Worm (Caenorhabditis elegans) whole organism, young adult: ENCODE measurements around the gene Y45G5AM.5.

Experiments
- B0336.3 ChIP-seq: fragments of 200-800 bp; sonication (Bioruptor generic); IDR thresholded peaks from 2 replicates; pipeline ENCODE4 v1.3.6; 2022; ENCODE audit warnings: missing genetic modification characterization, missing compliant biosample characterization
- F39B2.1 ChIP-seq: fragments of 200-800 bp; sonication (Bioruptor generic); IDR thresholded peaks from 2 replicates; pipeline ENCODE4 v1.3.6; 2022; ENCODE audit warnings: missing genetic modification reagents, missing genetic modification characterization, missing compliant biosample characterization
- K11D2.4 ChIP-seq: fragments of 200-800 bp; sonication (Bioruptor generic); IDR thresholded peaks from 2 replicates; pipeline ENCODE4 v1.3.6; 2022; ENCODE audit warnings: missing genetic modification reagents, missing genetic modification characterization, missing compliant biosample characterization
- T07F8.4 ChIP-seq: sonication (generic microtip); optimal IDR thresholded peaks from 2 replicates; lab custom pipeline; 2016; ENCODE audit warnings: mild to moderate bottlenecking, missing genetic modification characterization, moderate library complexity, missing compliant biosample characterization
- T26A5.8 ChIP-seq: sonication (generic microtip); optimal IDR thresholded peaks from 2 replicates; lab custom pipeline; 2016; ENCODE audit warnings: missing genetic modification characterization, missing compliant biosample characterization
- Y53G8AR.9 ChIP-seq: fragments of 200-800 bp; sonication (Bioruptor generic); conservative IDR thresholded peaks from 2 replicates; pipeline ENCODE4 v1.3.6; 2022; ENCODE audit warnings: missing genetic modification reagents, missing genetic modification characterization, missing compliant biosample characterization
- Y56A3A.18 ChIP-seq: fragments of 200-800 bp; sonication (Bioruptor generic); IDR thresholded peaks from 2 replicates; pipeline ENCODE4 v1.3.6; 2022; ENCODE audit warnings: missing genetic modification reagents, missing genetic modification characterization, missing compliant biosample characterization
- akir-1 ChIP-seq: fragments of 200-800 bp; sonication (Bioruptor generic); optimal IDR thresholded peaks from 2 replicates; lab custom pipeline; 2018; ENCODE audit warnings: mild to moderate bottlenecking, missing genetic modification characterization, moderate library complexity, missing compliant biosample characterization
- aptf-3 ChIP-seq: fragments of 200-800 bp; sonication (Bioruptor generic); IDR thresholded peaks from 2 replicates; pipeline ENCODE4 v1.3.6; 2022; ENCODE audit warnings: missing genetic modification characterization, missing compliant biosample characterization
- atf-7 ChIP-seq: sonication (generic microtip); optimal IDR thresholded peaks from 2 replicates; lab custom pipeline; 2017; ENCODE audit warnings: mild to moderate bottlenecking, missing genetic modification characterization, missing compliant biosample characterization
- athp-1 ChIP-seq: sonication (generic microtip); optimal IDR thresholded peaks from 2 replicates; lab custom pipeline; 2017; ENCODE audit warnings: mild to moderate bottlenecking, missing genetic modification characterization, missing compliant biosample characterization
- cebp-1 ChIP-seq, 2 experiments: fragments of 200-800 bp in 1 of 2; sonication (Bioruptor generic) in 1 of 2; sonication (generic microtip) in 1 of 2; IDR thresholded peaks in 1 of 2; optimal IDR thresholded peaks in 1 of 2; 2 replicates each; pipeline versions ENCODE4 v1.3.6 to Lab custom; 2017 to 2022; ENCODE audit warnings: missing compliant biosample characterization in 2 of 2, missing genetic modification characterization in 2 of 2, mild to moderate bottlenecking in 1 of 2, missing genetic modification reagents in 1 of 2, moderate library complexity in 1 of 2
- cebp-2 ChIP-seq: fragments of 200-800 bp; sonication (Bioruptor generic); IDR thresholded peaks from 2 replicates; pipeline ENCODE4 v1.3.6; 2022; ENCODE audit warnings: missing genetic modification characterization, missing compliant biosample characterization
- ceh-100 ChIP-seq: fragments of 200-800 bp; sonication (Bioruptor generic); IDR thresholded peaks from 2 replicates; pipeline ENCODE4 v1.3.6; 2022; ENCODE audit warnings: missing genetic modification reagents, missing genetic modification characterization, missing compliant biosample characterization
- ceh-40 ChIP-seq: fragments of 200-800 bp; sonication (Bioruptor generic); IDR thresholded peaks from 2 replicates; pipeline ENCODE4 v1.3.6; 2022; ENCODE audit warnings: missing genetic modification characterization, missing compliant biosample characterization
- chd-7 ChIP-seq: sonication (generic microtip); optimal IDR thresholded peaks from 2 replicates; lab custom pipeline; 2016; ENCODE audit warnings: mild to moderate bottlenecking, missing genetic modification characterization, moderate library complexity, missing compliant biosample characterization
- dox-1 ChIP-seq: fragments of 200-800 bp; sonication (Bioruptor generic); IDR thresholded peaks from 2 replicates; pipeline ENCODE4 v1.3.6; 2022; ENCODE audit warnings: missing genetic modification reagents, missing genetic modification characterization, missing compliant biosample characterization
- fkh-3 ChIP-seq: sonication (generic microtip); optimal IDR thresholded peaks from 2 replicates; lab custom pipeline; 2016; ENCODE audit warnings: mild to moderate bottlenecking, missing genetic modification characterization, missing compliant biosample characterization
- gei-17 ChIP-seq: fragments of 200-800 bp; sonication (Bioruptor generic); optimal IDR thresholded peaks from 2 replicates; lab custom pipeline; 2018; ENCODE audit warnings: mild to moderate bottlenecking, missing genetic modification characterization, missing compliant biosample characterization
- lin-26 ChIP-seq: fragments of 200-800 bp; sonication (Bioruptor generic); IDR thresholded peaks from 2 replicates; pipeline ENCODE4 v1.3.6; 2022; ENCODE audit warnings: missing genetic modification reagents, missing genetic modification characterization, missing compliant biosample characterization
- lin-35 ChIP-seq, 3 experiments: fragments of 150-350 bp in 2 of 3; sonication (generic microtip) in 1 of 3; optimal IDR thresholded peaks; 2 replicates each; lab custom pipeline; 2014 to 2018; ENCODE audit warnings: missing biosample characterization in 3 of 3, missing genetic modification characterization in 3 of 3, missing genetic modification reagents in 3 of 3
- lin-40 ChIP-seq: sonication (generic microtip); optimal IDR thresholded peaks from 2 replicates; lab custom pipeline; 2016; ENCODE audit warnings: missing genetic modification characterization, mild to moderate bottlenecking, missing compliant biosample characterization, missing genotype, missing genetic modification reagents
- lin-54 ChIP-seq: fragments of 200-800 bp; sonication (Bioruptor generic); optimal IDR thresholded peaks from 2 replicates; lab custom pipeline; 2018; ENCODE audit warnings: mild to moderate bottlenecking, missing genetic modification characterization, missing compliant biosample characterization
- madf-10 ChIP-seq: sonication (generic microtip); optimal IDR thresholded peaks from 2 replicates; lab custom pipeline; 2016; ENCODE audit warnings: mild to moderate bottlenecking, missing genetic modification characterization, missing compliant biosample characterization
- madf-6 ChIP-seq: fragments of 200-800 bp; sonication (Bioruptor generic); IDR thresholded peaks from 2 replicates; pipeline ENCODE4 v1.3.6; 2022; ENCODE audit warnings: missing genetic modification reagents, missing genetic modification characterization, missing compliant biosample characterization
- mcd-1 ChIP-seq: fragments of 200-800 bp; sonication (Bioruptor generic); IDR thresholded peaks from 2 replicates; pipeline ENCODE4 v1.3.6; 2022; ENCODE audit warnings: missing genetic modification reagents, missing genetic modification characterization, missing compliant biosample characterization
- nfyb-1 ChIP-seq: fragments of 200-800 bp; sonication (Bioruptor generic); IDR thresholded peaks from 2 replicates; pipeline ENCODE4 v1.3.6; 2022; ENCODE audit warnings: missing genetic modification reagents, missing genetic modification characterization, missing compliant biosample characterization
- repo-1 ChIP-seq: sonication (generic microtip); optimal IDR thresholded peaks from 2 replicates; lab custom pipeline; 2017; ENCODE audit warnings: mild to moderate bottlenecking, missing genetic modification characterization, missing compliant biosample characterization
- snpc-1.1 ChIP-seq: sonication (generic microtip); optimal IDR thresholded peaks from 2 replicates; lab custom pipeline; 2017; ENCODE audit warnings: missing genetic modification characterization, mild to moderate bottlenecking, missing compliant biosample characterization, antibody characterized with exemption, moderate library complexity, missing genotype, missing genetic modification reagents; ENCODE audit not compliant: insufficient read depth
- zfh-2 ChIP-seq: fragments of 200-800 bp; sonication (Bioruptor generic); conservative IDR thresholded peaks from 2 replicates; pipeline ENCODE4 v1.3.6; 2022; ENCODE audit warnings: missing genetic modification reagents, missing genetic modification characterization, missing compliant biosample characterization
- ztf-18 ChIP-seq: sonication (generic microtip); optimal IDR thresholded peaks from 2 replicates; lab custom pipeline; 2016; ENCODE audit warnings: missing genotype, mild to moderate bottlenecking, missing genetic modification characterization, missing compliant biosample characterization
- ztf-22 ChIP-seq: fragments of 200-800 bp; sonication (Bioruptor generic); optimal IDR thresholded peaks from 2 replicates; lab custom pipeline; 2018; ENCODE audit warnings: mild to moderate bottlenecking, missing genetic modification characterization, moderate library complexity, missing compliant biosample characterization
- ztf-26 ChIP-seq: sonication (generic microtip); optimal IDR thresholded peaks from 2 replicates; lab custom pipeline; 2017; ENCODE audit warnings: missing genetic modification characterization, missing compliant biosample characterization
- ztf-28 ChIP-seq: fragments of 200-800 bp; sonication (Bioruptor generic); IDR thresholded peaks from 2 replicates; pipeline ENCODE4 v1.3.6; 2022; ENCODE audit warnings: missing genetic modification reagents, missing genetic modification characterization, missing compliant biosample characterization
- ztf-3 ChIP-seq: fragments of 200-800 bp; sonication (Bioruptor generic); optimal IDR thresholded peaks from 2 replicates; lab custom pipeline; 2018; ENCODE audit warnings: mild to moderate bottlenecking, missing genetic modification characterization, missing compliant biosample characterization

Y45G5AM.5 gene

DNA sequence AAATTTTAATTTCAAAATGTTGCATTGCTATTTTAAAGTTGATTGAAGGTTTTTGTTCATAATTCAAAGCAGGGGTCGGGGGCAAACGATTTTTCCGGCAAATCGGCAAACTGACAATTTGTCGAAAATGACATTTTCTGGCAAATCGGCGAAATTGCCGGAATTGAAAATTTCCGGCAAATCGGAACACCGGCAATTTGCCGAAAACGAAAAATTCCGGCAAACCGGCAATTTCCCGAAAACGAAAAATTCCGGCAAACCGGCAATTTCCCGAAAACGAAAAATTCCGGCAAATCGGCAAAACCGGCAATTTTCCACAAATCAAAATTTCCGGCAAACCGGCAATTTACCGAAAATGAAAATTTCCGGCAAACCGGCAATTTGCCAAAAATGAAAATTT lies 30.0 kb downstream of the Y45G5AM.5 start:
- peak; percentile 62; the same call in 1 of the 2 replicates for TF ChIP-seq mcd-1 (GFP tag; lab: Robert Waterston, UW)
- peak; percentile 45 for TF ChIP-seq madf-6
- no peak for TF ChIP-seq ceh-40 (GFP tag; lab: Robert Waterston, UW)
- peak; percentile 70; the same call in 1 of the 2 replicates for TF ChIP-seq B0336.3 (GFP tag; lab: Robert Waterston, UW)
- TF ChIP-seq athp-1 (tag; lab: Kevin White, UChicago), result peak; percentile 26
- TF ChIP-seq K11D2.4 (GFP tag; lab: Robert Waterston, UW), result peak; percentile 59; the same call in 1 of the 2 replicates
- 0 out of 2 replicates have a peak, but pooled peaks have one; percentile 36 for TF ChIP-seq lin-26 (GFP tag; lab: Robert Waterston, UW)
- TF ChIP-seq zfh-2, result no peak
- TF ChIP-seq dox-1 (GFP tag; lab: Robert Waterston, UW), result 0 out of 2 replicates have a peak, but pooled peaks have one; percentile 12
- TF ChIP-seq gei-17 (GFP tag; lab: Kevin White, UChicago), result peak; percentile 30
- no peak for TF ChIP-seq ztf-18 (tag; lab: Kevin White, UChicago)
- TF ChIP-seq F39B2.1 (GFP tag; lab: Robert Waterston, UW), result 0 out of 2 replicates have a peak, but pooled peaks have one; percentile 24
- TF ChIP-seq repo-1 (tag; lab: Kevin White, UChicago), result peak; percentile 68
- TF ChIP-seq aptf-3 (GFP tag; lab: Robert Waterston, UW), result peak; percentile 68; the same call in 1 of the 2 replicates
- TF ChIP-seq T07F8.4 (tag; lab: Kevin White, UChicago), result no peak
- peak; percentile 61 for TF ChIP-seq fkh-3 (tag; lab: Kevin White, UChicago)
- peak; percentile 78; the same call in 1 of the 2 replicates for TF ChIP-seq Y53G8AR.9
- peak; percentile 29 for TF ChIP-seq chd-7 (tag; lab: Kevin White, UChicago)
- peak; percentile 31 for TF ChIP-seq atf-7 (tag; lab: Kevin White, UChicago)
- TF ChIP-seq nfyb-1 (GFP tag; lab: Robert Waterston, UW), result 0 out of 2 replicates have a peak, but pooled peaks have one; percentile 69
- TF ChIP-seq ceh-100 (GFP tag; lab: Robert Waterston, UW), result 0 out of 2 replicates have a peak, but pooled peaks have one; percentile 17
- peak; percentile 1 for TF ChIP-seq ztf-3
- peak; percentile 81; the same call in 1 of the 2 replicates for TF ChIP-seq Y56A3A.18 (GFP tag; lab: Robert Waterston, UW)
- no peak for TF ChIP-seq cebp-1 (GFP tag; IDR thresholded peaks at IDR 0.05; lab: Robert Waterston, UW)
- peak; percentile 8 for TF ChIP-seq cebp-1 (tag; optimal IDR thresholded peaks at IDR 0.05; lab: Kevin White, UChicago)
- no peak for TF ChIP-seq akir-1
- no peak for TF ChIP-seq lin-54
- TF ChIP-seq cebp-2 (GFP tag; lab: Robert Waterston, UW), result peak; percentile 70; the same call in 1 of the 2 replicates
- TF ChIP-seq, all 124 proteins: peak for 21

DNA sequence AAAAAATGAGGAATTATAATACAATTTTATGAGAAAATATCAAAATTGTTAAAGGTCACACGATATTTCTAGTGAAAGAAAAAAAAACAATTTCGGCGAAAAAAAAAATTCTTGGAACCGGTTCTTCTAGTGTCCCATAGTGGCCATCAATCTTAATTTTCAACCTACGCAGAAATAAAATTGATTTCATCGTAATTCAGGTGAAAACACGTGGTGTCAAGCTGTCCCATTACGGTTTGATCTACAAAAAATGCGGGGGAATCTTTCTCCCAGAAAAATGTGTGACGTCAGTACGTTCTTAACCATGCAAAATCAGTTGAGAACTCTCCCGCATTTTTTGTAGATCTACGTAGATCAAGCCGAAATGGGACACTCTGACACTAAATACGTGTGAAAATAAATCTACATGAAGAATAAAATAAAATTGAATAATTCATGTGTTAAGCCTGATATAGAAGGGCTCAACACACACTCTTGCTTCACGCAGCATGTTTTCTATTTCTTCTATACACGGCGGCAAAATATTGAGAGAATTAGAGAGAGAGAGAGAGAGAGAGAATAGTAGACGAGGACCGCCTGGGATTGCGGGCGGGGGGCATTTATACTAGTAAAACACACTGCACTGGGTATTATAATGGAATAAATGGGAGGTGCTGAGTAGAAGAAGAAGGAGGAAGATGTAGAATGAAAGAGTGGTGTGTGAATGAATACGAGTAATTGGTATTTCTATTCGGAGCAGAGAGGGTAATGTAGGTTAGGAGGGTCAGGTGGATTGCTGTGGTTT lies 32.7 kb downstream of the Y45G5AM.5 start:
- TF ChIP-seq ztf-28 (GFP tag; lab: Robert Waterston, UW) (no peak), lin-35 (GFP tag; optimal IDR thresholded peaks at IDR 0.05; lab: Kevin White, UChicago) (peak in 1 of 3 experiments; percentile 20), madf-10 (no peak), Y56A3A.18 (GFP tag; lab: Robert Waterston, UW) (no peak), lin-40 (tag; lab: Kevin White, UChicago) (peak; percentile 24), mcd-1 (GFP tag; lab: Robert Waterston, UW) (no peak), T26A5.8 (tag; lab: Kevin White, UChicago) (no peak), ztf-26 (peak; percentile 66), ztf-22 (GFP tag; lab: Kevin White, UChicago) (no peak), snpc-1.1 (tag; lab: Kevin White, UChicago) (no peak)
